Worm (Caenorhabditis elegans) whole organism, mixed stage, embryonic: ENCODE results near the gene C37C3.1.

Experiments used
- bed-3 ChIP-seq: fragments of 200-800 bp; sonication (Bioruptor generic); optimal IDR thresholded peaks from 3 replicates; lab custom pipeline; 2018; ENCODE audit warnings: mild to moderate bottlenecking, missing genetic modification characterization, moderate library complexity, missing compliant biosample characterization
- lsy-2 ChIP-seq: fragments of 150-350 bp; optimal IDR thresholded peaks from 2 replicates; lab custom pipeline; 2014; ENCODE audit warnings: missing biosample characterization, missing genetic modification characterization
- snpc-4 ChIP-seq: fragments of 150-350 bp; optimal IDR thresholded peaks from 2 replicates; lab custom pipeline; 2014; ENCODE audit warnings: missing biosample characterization, missing genetic modification characterization

ce11 chrV:7875456-7875855 is 17.7 kb downstream of the C37C3.1 start, which contains the start of gene F40A3.4:
- TF ChIP-seq snpc-4 = no peak
- no peak for TF ChIP-seq lsy-2 (tag; lab: Kevin White, UChicago)
- TF ChIP-seq bed-3 = no peak
